Fruit fly (Drosophila melanogaster) S2 (cell line): ENCODE results near the gene fne.

Source experiments
- CG8478 ChIP-seq: fragments of >200 bp; optimal IDR thresholded peaks from 2 replicates; lab custom pipeline; 2018
- CTCF ChIP-seq, 2 experiments: fragments of >200 bp; optimal IDR thresholded peaks; 2 replicates each; lab custom pipeline; 2018

DNA sequence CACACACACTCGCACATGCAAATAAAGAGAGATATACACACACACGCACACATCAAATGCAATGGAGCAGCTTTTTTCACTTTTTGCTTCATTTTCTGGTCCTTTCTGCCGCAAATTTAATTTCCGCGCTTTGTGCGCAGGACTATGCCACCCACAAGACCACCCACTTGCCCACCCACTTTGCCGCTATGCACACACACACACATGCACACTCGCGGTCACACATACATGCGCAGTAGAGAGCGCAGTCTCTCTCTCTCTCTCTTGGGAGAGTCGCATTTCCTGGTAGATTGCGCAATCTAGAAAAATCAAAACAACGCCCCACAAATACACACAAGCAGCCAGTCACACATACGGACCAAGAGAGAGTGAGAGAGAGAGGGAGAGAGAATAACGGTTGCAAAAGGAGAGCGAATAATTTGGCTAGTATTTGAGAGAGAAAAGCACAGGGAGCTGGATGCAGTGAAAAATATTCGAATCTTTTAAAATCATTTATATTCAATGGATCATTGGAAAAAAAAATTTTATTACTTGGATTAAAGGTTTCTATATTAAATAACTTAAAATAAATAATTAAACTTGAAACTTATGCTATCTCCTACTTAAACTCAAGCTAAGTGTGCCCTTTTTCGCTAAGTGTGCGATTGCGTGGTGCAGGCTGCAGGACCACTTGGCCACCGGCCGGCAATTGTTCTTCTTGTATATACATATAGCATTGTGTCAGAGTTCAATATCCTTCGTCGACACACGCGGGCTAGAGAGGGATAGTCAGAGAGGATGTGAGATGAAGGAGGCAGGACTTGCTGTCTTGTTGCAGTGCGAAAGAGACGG is 8.4 kb downstream of the fne start:
- TF ChIP-seq CTCF (optimal IDR thresholded peaks at IDR 0.05; lab: Kevin White, UChicago): no peak
- TF ChIP-seq CG8478 (lab: Kevin White, UChicago): no peak
